Fruit fly (Drosophila melanogaster): ENCODE results near the gene CG32462.

CG32462 gene

DNA sequence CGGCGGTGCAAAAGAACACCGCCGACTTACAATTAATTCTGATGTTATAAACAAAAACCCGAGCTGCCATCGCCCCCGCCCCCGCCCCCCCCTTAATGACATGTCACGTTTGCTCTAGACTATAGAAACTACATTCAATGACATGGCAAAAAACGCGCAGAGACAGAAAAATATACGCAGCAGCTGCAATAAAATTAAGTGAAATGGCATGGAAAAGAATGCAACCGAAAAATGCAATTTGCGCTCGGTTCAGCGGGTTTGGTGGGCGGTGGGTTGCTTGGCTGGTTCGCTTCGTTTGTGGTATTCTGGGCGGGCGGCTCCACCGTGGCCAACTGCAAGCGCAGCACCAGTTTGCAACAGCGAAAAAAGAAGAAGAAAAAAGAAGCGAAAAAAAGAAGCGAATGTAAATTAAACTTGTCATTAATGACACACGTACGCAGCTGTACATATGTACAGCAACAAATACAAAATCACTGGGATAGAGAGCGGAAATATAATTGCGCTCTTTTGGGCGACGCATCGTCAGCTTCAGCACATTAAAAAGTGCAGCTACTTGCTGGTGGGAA is 23.1 kb downstream of the CG32462 start:
- TF ChIP-seq Hr78 (GFP tag; optimal IDR thresholded peaks at IDR 0.05) (no peak), CG32264 (GFP tag; optimal IDR thresholded peaks at IDR 0.05) (no peak), tai (GFP tag; optimal IDR thresholded peaks at IDR 0.05) (no peak), pan (optimal IDR thresholded peaks at IDR 0.05) (no peak), dl (GFP tag; optimal IDR thresholded peaks at IDR 0.05; ENCODE audit: insufficient read depth in 1 of 2, partially characterized antibody in 2 of 2) (no peak), Dfd (GFP tag; optimal IDR thresholded peaks at IDR 0.05) (peak; percentile 84), Abd-B (GFP tag; optimal IDR thresholded peaks at IDR 0.05) (no peak)

DNA sequence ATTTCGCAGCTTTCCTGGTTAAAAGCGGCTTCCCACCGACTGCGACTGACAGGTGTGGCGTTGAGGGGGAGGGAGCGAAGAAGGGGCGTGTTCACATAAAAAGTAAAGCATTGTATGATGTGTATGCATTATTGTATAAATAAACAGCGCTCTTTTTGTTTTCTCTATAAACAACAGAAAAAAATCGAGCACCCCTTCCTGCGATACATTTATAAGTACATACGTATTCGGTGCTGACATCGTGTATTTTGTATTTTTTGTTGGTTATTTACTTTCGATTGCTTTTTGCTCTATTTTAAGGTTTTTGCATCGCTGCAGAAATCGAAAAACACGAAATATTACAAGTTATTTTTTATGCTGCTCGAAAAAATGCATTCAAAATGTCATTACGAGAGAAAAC is 27.1 kb downstream of the CG32462 start:
- TF ChIP-seq usp (GFP tag; optimal IDR thresholded peaks at IDR 0.05) (no peak), jim (GFP tag; optimal IDR thresholded peaks at IDR 0.05) (peak; percentile 76), Hr83 (GFP tag; optimal IDR thresholded peaks at IDR 0.05; ENCODE audit: poor library complexity, severe bottlenecking) (peak; percentile 67), lola (GFP tag; optimal IDR thresholded peaks at IDR 0.05) (no peak), Abd-B (GFP tag; optimal IDR thresholded peaks at IDR 0.05) (no peak), rgr (GFP tag; optimal IDR thresholded peaks at IDR 0.05) (peak; percentile 49), Hnf4 (GFP tag; optimal IDR thresholded peaks at IDR 0.05) (peak; percentile 8), OdsH (GFP tag; optimal IDR thresholded peaks at IDR 0.05) (no peak), h (GFP tag; optimal IDR thresholded peaks at IDR 0.05) (peak; percentile 27), fru (GFP tag; optimal IDR thresholded peaks at IDR 0.05) (peak; percentile 15), HLH106 (tag; optimal IDR thresholded peaks at IDR 0.05) (no peak), Sp1 (GFP tag; optimal IDR thresholded peaks at IDR 0.05) (no peak)

DNA sequence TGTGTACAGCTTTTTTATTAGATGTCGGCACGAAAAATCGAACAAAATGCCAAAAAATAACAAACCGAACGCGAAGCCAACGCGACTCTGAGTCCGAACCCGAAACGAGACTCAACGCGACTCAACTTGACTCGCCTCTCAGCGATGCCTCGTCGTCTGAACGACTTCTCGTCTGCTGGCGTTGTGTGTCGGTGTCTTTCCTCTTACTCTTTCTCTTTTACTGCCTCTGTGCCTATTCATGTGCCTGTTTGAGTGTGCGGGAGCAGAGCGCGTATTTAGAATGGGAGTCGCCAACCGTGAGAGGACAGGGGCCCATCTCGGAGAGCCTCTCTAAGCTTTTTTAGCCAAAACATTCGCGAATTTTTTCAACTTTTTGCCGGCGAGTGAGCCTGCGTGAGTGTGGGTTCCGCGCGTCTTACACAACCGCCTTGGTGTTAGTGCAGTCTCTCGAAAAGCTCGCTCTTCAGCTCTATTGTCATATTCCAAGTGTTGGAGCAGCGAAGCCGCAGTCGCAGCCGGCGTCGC is 28.6 kb downstream of the CG32462 start:
- TF ChIP-seq Sp1 (GFP tag; optimal IDR thresholded peaks at IDR 0.05) (peak; percentile 69), woc (GFP tag; optimal IDR thresholded peaks at IDR 0.05) (no peak), Rel (GFP tag; optimal IDR thresholded peaks at IDR 0.05) (peak; percentile 96), Rel (tag; optimal IDR thresholded peaks at IDR 0.05) (peak; percentile 41), Hr78 (GFP tag; optimal IDR thresholded peaks at IDR 0.05) (no peak), h (GFP tag; optimal IDR thresholded peaks at IDR 0.05) (peak; percentile 76), Myc (optimal IDR thresholded peaks at IDR 0.05) (no peak), psq (GFP tag; optimal IDR thresholded peaks at IDR 0.05) (peak; percentile 80), brk (GFP tag; optimal IDR thresholded peaks at IDR 0.05) (peak; percentile 81), jim (GFP tag; optimal IDR thresholded peaks at IDR 0.05) (peak; percentile 95), fru (GFP tag; optimal IDR thresholded peaks at IDR 0.05) (peak; percentile 58), Dfd (GFP tag; optimal IDR thresholded peaks at IDR 0.05) (no peak), Hr83 (GFP tag; optimal IDR thresholded peaks at IDR 0.05; ENCODE audit: poor library complexity, severe bottlenecking) (peak; percentile 75), Jra (GFP tag; optimal IDR thresholded peaks at IDR 0.05) (peak; percentile 76), sv (GFP tag; optimal IDR thresholded peaks at IDR 0.05) (no peak), dmrt93B (GFP tag; optimal IDR thresholded peaks at IDR 0.05) (no peak), OdsH (GFP tag; optimal IDR thresholded peaks at IDR 0.05) (peak; percentile 51), lola (GFP tag; optimal IDR thresholded peaks at IDR 0.05) (no peak), CG32264 (GFP tag; optimal IDR thresholded peaks at IDR 0.05) (no peak), tai (GFP tag; optimal IDR thresholded peaks at IDR 0.05) (peak; percentile 50), br (GFP tag; optimal IDR thresholded peaks at IDR 0.05) (peak; percentile 43), Abd-B (GFP tag; optimal IDR thresholded peaks at IDR 0.05) (no peak), GATAd (GFP tag; optimal IDR thresholded peaks at IDR 0.05) (no peak), dsf (GFP tag; optimal IDR thresholded peaks at IDR 0.05; ENCODE audit: borderline replicate concordance) (no peak), rgr (GFP tag; optimal IDR thresholded peaks at IDR 0.05) (peak; percentile 47), ey (GFP tag; optimal IDR thresholded peaks at IDR 0.05) (no peak), dl (GFP tag; optimal IDR thresholded peaks at IDR 0.05; ENCODE audit: insufficient read depth in 1 of 2, partially characterized antibody in 2 of 2) (peak; percentile 88 to 98), CrebA (GFP tag; optimal IDR thresholded peaks at IDR 0.05; ENCODE audit: borderline replicate concordance) (peak; percentile 96), N (GFP tag; optimal IDR thresholded peaks at IDR 0.05) (peak; percentile 67), Mio (GFP tag; optimal IDR thresholded peaks at IDR 0.05) (no peak), Dif (GFP tag; optimal IDR thresholded peaks at IDR 0.05; ENCODE audit: partially characterized antibody) (peak; percentile 99), foxo (GFP tag; optimal IDR thresholded peaks at IDR 0.05) (peak; percentile 37 to 52), sage (GFP tag; optimal IDR thresholded peaks at IDR 0.05) (peak; percentile 36), CG9705 (GFP tag; optimal IDR thresholded peaks at IDR 0.05) (no peak), Vsx2 (GFP tag; optimal IDR thresholded peaks at IDR 0.05; ENCODE audit: partially characterized antibody) (peak; percentile 95), Hnf4 (GFP tag; optimal IDR thresholded peaks at IDR 0.05) (peak; percentile 72), HLH106 (tag; optimal IDR thresholded peaks at IDR 0.05) (peak; percentile 28)

Measured in whole organism, wandering third instar larva.